Worm (Caenorhabditis elegans) whole organism, late embryonic: Measurements from ENCODE around the gene E02C12.12.

Experiments
- ama-1 ChIP-seq: fragments of 150-350 bp; optimal IDR thresholded peaks from 2 replicates; lab custom pipeline; 2014
- pros-1 ChIP-seq: fragments of 150-350 bp; optimal IDR thresholded peaks from 2 replicates; lab custom pipeline; 2014; ENCODE audit warnings: missing biosample characterization, missing genetic modification reagents, missing genetic modification characterization
- unc-55 ChIP-seq: sonication (generic microtip); optimal IDR thresholded peaks from 2 replicates; lab custom pipeline; 2017; ENCODE audit warnings: missing biosample characterization, missing genetic modification reagents, missing genetic modification characterization
- ztf-16 ChIP-seq: sonication (generic microtip); optimal IDR thresholded peaks from 2 replicates; lab custom pipeline; 2017; ENCODE audit warnings: missing genetic modification characterization, missing compliant biosample characterization

DNA sequence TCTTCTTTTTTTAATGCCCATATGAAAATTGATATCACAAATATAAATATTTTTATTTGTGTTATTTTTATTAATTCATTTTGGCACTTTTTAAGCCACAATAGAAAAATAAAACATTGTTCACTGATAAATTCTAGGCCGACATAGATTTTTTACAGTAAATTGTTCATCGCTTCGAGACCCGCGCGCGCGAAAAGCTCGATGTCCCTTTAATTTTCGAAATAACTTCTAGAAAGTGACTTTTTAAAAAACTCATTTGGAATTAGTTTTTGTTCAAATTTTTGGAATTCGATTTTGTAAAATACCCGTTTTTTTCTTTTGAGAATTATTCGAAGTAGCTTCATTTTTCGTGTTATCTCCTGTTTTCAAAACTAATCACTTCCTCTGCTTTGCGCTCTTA lies 2.2 kb upstream of the E02C12.12 start:
- no peak for TF ChIP-seq ztf-16 (tag; lab: Kevin White, UChicago)
- no peak for TF ChIP-seq ama-1
- no peak for TF ChIP-seq unc-55 (GFP tag; lab: Kevin White, UChicago)
- TF ChIP-seq pros-1 (tag; lab: Kevin White, UChicago) = no peak
